Worm (Caenorhabditis elegans) whole organism, L1 larva: ENCODE results near the gene twk-9.

ENCODE experiments used
- C16A3.4 ChIP-seq: fragments of 150-350 bp; optimal IDR thresholded peaks from 2 replicates; lab custom pipeline; 2014; ENCODE audit warnings: missing biosample characterization, missing genetic modification characterization
- C34B4.2 ChIP-seq: sonication (generic microtip); optimal IDR thresholded peaks from 2 replicates; lab custom pipeline; 2017; ENCODE audit warnings: mild to moderate bottlenecking, missing genetic modification characterization, missing compliant biosample characterization
- F16B12.6 ChIP-seq: fragments of 150-350 bp; optimal IDR thresholded peaks from 2 replicates; lab custom pipeline; 2014; ENCODE audit warnings: missing biosample characterization, missing genetic modification characterization
- aha-1 ChIP-seq: fragments of 150-350 bp; optimal IDR thresholded peaks from 2 replicates; lab custom pipeline; 2014; ENCODE audit warnings: missing biosample characterization, missing genetic modification characterization
- ceh-63 ChIP-seq: fragments of 200-800 bp; sonication (Bioruptor generic); optimal IDR thresholded peaks from 2 replicates; lab custom pipeline; 2018; ENCODE audit warnings: mild to moderate bottlenecking, missing genetic modification characterization, missing compliant biosample characterization
- ceh-90 ChIP-seq: sonication (generic microtip); optimal IDR thresholded peaks from 2 replicates; lab custom pipeline; 2016; ENCODE audit warnings: missing genetic modification characterization, missing compliant biosample characterization
- ces-1 ChIP-seq: fragments of 150-350 bp; optimal IDR thresholded peaks from 2 replicates; lab custom pipeline; 2014; ENCODE audit warnings: missing biosample characterization, missing genetic modification reagents, missing genetic modification characterization
- dsc-1 ChIP-seq: sonication (generic microtip); optimal IDR thresholded peaks from 2 replicates; lab custom pipeline; 2016; ENCODE audit warnings: mild to moderate bottlenecking, missing genetic modification characterization, missing compliant biosample characterization
- efl-1 ChIP-seq, 4 experiments: fragments of 150-350 bp; optimal IDR thresholded peaks in 3 of 4; peaks in 1 of 4; 1 replicate in 1 of 4; 2 replicates in 3 of 4; lab custom pipeline; 2014; ENCODE audit warnings: missing biosample characterization in 2 of 4, missing genetic modification characterization in 2 of 4, missing genetic modification reagents in 2 of 4
- egl-27 ChIP-seq, 2 experiments: fragments of 150-350 bp in 1 of 2; sonication (generic microtip); optimal IDR thresholded peaks; 3 replicates each; lab custom pipeline; 2017 to 2018; ENCODE audit warnings: missing biosample characterization in 2 of 2, missing genetic modification characterization in 2 of 2, missing genetic modification reagents in 2 of 2
- elt-2 ChIP-seq: sonication (generic microtip); optimal IDR thresholded peaks from 2 replicates; lab custom pipeline; 2016; ENCODE audit warnings: missing genetic modification characterization, mild to moderate bottlenecking, inconsistent platforms, missing compliant biosample characterization, missing genetic modification reagents
- elt-3 ChIP-seq, 6 experiments: fragments of 150-350 bp in 1 of 6; sonication (generic microtip); optimal IDR thresholded peaks; 2 replicates each; lab custom pipeline; 2017 to 2018; ENCODE audit warnings: missing biosample characterization in 6 of 6, missing genetic modification characterization in 6 of 6, inconsistent platforms in 1 of 6
- fos-1 ChIP-seq: fragments of 150-350 bp; optimal IDR thresholded peaks from 2 replicates; lab custom pipeline; 2014; ENCODE audit warnings: missing biosample characterization, missing genetic modification characterization
- grh-1 ChIP-seq: fragments of 200-800 bp; sonication (Bioruptor generic); IDR thresholded peaks from 2 replicates; pipeline ENCODE4 v1.3.6; 2022; ENCODE audit warnings: missing genetic modification reagents, missing genetic modification characterization, missing compliant biosample characterization
- hlh-17 ChIP-seq: fragments of 200-800 bp; sonication (Bioruptor generic); optimal IDR thresholded peaks from 2 replicates; lab custom pipeline; 2018; ENCODE audit warnings: missing genetic modification characterization, mild to moderate bottlenecking, missing compliant biosample characterization, moderate library complexity, borderline replicate concordance
- hpl-2 ChIP-seq: fragments of 150-350 bp; optimal IDR thresholded peaks from 2 replicates; lab custom pipeline; 2014; ENCODE audit warnings: missing biosample characterization, missing genetic modification reagents, missing genetic modification characterization
- lin-13 ChIP-seq: fragments of 150-350 bp; optimal IDR thresholded peaks from 2 replicates; lab custom pipeline; 2014; ENCODE audit warnings: missing biosample characterization, missing genetic modification reagents, missing genetic modification characterization
- lin-14 ChIP-seq: fragments of 200-800 bp; sonication (Bioruptor generic); optimal IDR thresholded peaks from 2 replicates; lab custom pipeline; 2018; ENCODE audit warnings: mild to moderate bottlenecking, missing genetic modification characterization, moderate library complexity, missing compliant biosample characterization
- lin-15B ChIP-seq: fragments of 150-350 bp; sonication (generic microtip); optimal IDR thresholded peaks from 3 replicates; lab custom pipeline; 2014; ENCODE audit warnings: missing biosample characterization, missing genetic modification characterization
- lin-35 ChIP-seq, 2 experiments: fragments of 150-350 bp; optimal IDR thresholded peaks; 2 replicates each; lab custom pipeline; 2014; ENCODE audit warnings: missing biosample characterization in 2 of 2, missing genetic modification characterization in 2 of 2, missing genetic modification reagents in 2 of 2
- lsy-2 ChIP-seq, 2 experiments: fragments of 150-350 bp; optimal IDR thresholded peaks; 2 replicates each; lab custom pipeline; 2014; ENCODE audit warnings: missing biosample characterization in 2 of 2, missing genetic modification characterization in 2 of 2
- nhr-11 ChIP-seq: fragments of 150-350 bp; optimal IDR thresholded peaks from 2 replicates; lab custom pipeline; 2014; ENCODE audit warnings: missing biosample characterization, missing genetic modification characterization
- nhr-19 ChIP-seq: fragments of 200-800 bp; sonication (Bioruptor generic); conservative IDR thresholded peaks from 2 replicates; pipeline ENCODE4 v1.3.6; 2022; ENCODE audit warnings: missing genetic modification characterization, missing compliant biosample characterization
- nhr-20 ChIP-seq: sonication (generic microtip); optimal IDR thresholded peaks from 2 replicates; lab custom pipeline; 2016; ENCODE audit warnings: mild to moderate bottlenecking, missing genetic modification characterization, missing compliant biosample characterization
- nhr-28 ChIP-seq: fragments of 150-350 bp; optimal IDR thresholded peaks from 2 replicates; lab custom pipeline; 2014; ENCODE audit warnings: missing biosample characterization, missing genetic modification characterization
- nhr-47 ChIP-seq: sonication (generic microtip); optimal IDR thresholded peaks from 2 replicates; lab custom pipeline; 2016; ENCODE audit warnings: mild to moderate bottlenecking, missing genetic modification characterization, moderate library complexity, missing compliant biosample characterization
- nhr-71 ChIP-seq: sonication (generic microtip); optimal IDR thresholded peaks from 2 replicates; lab custom pipeline; 2016; ENCODE audit warnings: mild to moderate bottlenecking, missing genetic modification characterization, moderate library complexity, missing compliant biosample characterization
- nhr-77 ChIP-seq: fragments of 150-350 bp; optimal IDR thresholded peaks from 2 replicates; lab custom pipeline; 2014; ENCODE audit warnings: missing biosample characterization, missing genetic modification characterization
- nhr-84 ChIP-seq: sonication (generic microtip); optimal IDR thresholded peaks from 2 replicates; lab custom pipeline; 2017; ENCODE audit warnings: missing biosample characterization, missing genetic modification characterization
- nhr-85 ChIP-seq: sonication (generic microtip); peaks from one replicate; lab custom pipeline; 2016; ENCODE audit warnings: missing genetic modification characterization, inconsistent platforms, missing compliant biosample characterization
- pqm-1 ChIP-seq: sonication (generic microtip); optimal IDR thresholded peaks from 3 replicates; lab custom pipeline; 2017; ENCODE audit warnings: missing biosample characterization, missing genetic modification characterization
- rnt-1 ChIP-seq: sonication (generic microtip); optimal IDR thresholded peaks from 2 replicates; lab custom pipeline; 2016; ENCODE audit warnings: mild to moderate bottlenecking, missing genetic modification characterization, moderate library complexity, missing compliant biosample characterization
- skn-1 ChIP-seq: fragments of 150-350 bp; optimal IDR thresholded peaks from 2 replicates; lab custom pipeline; 2014; ENCODE audit warnings: missing biosample characterization, missing genetic modification characterization
- snpc-4 ChIP-seq: fragments of 150-350 bp; optimal IDR thresholded peaks from 2 replicates; lab custom pipeline; 2014; ENCODE audit warnings: missing biosample characterization, missing genetic modification characterization
- snu-23 ChIP-seq: sonication (generic microtip); optimal IDR thresholded peaks from 2 replicates; lab custom pipeline; 2016; ENCODE audit warnings: missing genetic modification characterization, missing compliant biosample characterization
- sox-4 ChIP-seq: sonication (generic microtip); optimal IDR thresholded peaks from 2 replicates; lab custom pipeline; 2016; ENCODE audit warnings: missing genetic modification characterization, missing compliant biosample characterization
- swsn-7 ChIP-seq: sonication (generic microtip); optimal IDR thresholded peaks from 2 replicates; lab custom pipeline; 2016; ENCODE audit warnings: missing genetic modification characterization, missing compliant biosample characterization
- tlp-1 ChIP-seq: fragments of 150-350 bp; optimal IDR thresholded peaks from 2 replicates; lab custom pipeline; 2014; ENCODE audit warnings: missing biosample characterization, missing genetic modification characterization
- unc-130 ChIP-seq: fragments of 150-350 bp; optimal IDR thresholded peaks from 2 replicates; lab custom pipeline; 2017; ENCODE audit warnings: missing biosample characterization, missing genetic modification characterization, inconsistent platforms
- vab-15 ChIP-seq: sonication (generic microtip); optimal IDR thresholded peaks from 2 replicates; lab custom pipeline; 2017; ENCODE audit warnings: missing genotype, mild to moderate bottlenecking, missing genetic modification characterization, missing compliant biosample characterization
- zag-1 ChIP-seq: fragments of 150-350 bp; optimal IDR thresholded peaks from 2 replicates; lab custom pipeline; 2014; ENCODE audit warnings: missing biosample characterization, missing genetic modification characterization
- ztf-11 ChIP-seq, 2 experiments: sonication (generic microtip); optimal IDR thresholded peaks; 2 replicates each; lab custom pipeline; 2016 to 2017; ENCODE audit warnings: missing genetic modification characterization in 2 of 2, missing biosample characterization in 1 of 2, missing compliant biosample characterization in 1 of 2
- ztf-4 ChIP-seq: fragments of 150-350 bp; optimal IDR thresholded peaks from 2 replicates; lab custom pipeline; 2014; ENCODE audit warnings: missing biosample characterization, missing genetic modification characterization

twk-9 gene

ce11 chrIV:9709205-9709604, 16.2 kb downstream of the twk-9 start, which contains the start of gene ant-1.3:
Gene ant-1.3 (minus strand): TSS chrIV:9709305.
- no peak for TF ChIP-seq lin-14
- TF ChIP-seq pqm-1 (tag; lab: Kevin White, UChicago), result no peak
- no peak for TF ChIP-seq ces-1 (GFP tag; lab: Kevin White, UChicago)
- TF ChIP-seq ceh-63 (GFP tag; lab: Kevin White, UChicago), result no peak
- no peak for TF ChIP-seq C16A3.4 (tag; lab: Kevin White, UChicago)
- no peak for TF ChIP-seq swsn-7 (tag; lab: Kevin White, UChicago)
- TF ChIP-seq tlp-1 (tag; lab: Kevin White, UChicago), result no peak
- TF ChIP-seq lsy-2 (tag; optimal IDR thresholded peaks at IDR 0.05; lab: Kevin White, UChicago), result no peak
- no peak for TF ChIP-seq grh-1 (GFP tag; lab: Robert Waterston, UW)
- TF ChIP-seq C34B4.2 (tag; lab: Kevin White, UChicago), result no peak
- TF ChIP-seq hpl-2, result no peak
- no peak for TF ChIP-seq lin-35 (GFP tag; optimal IDR thresholded peaks at IDR 0.05; lab: Kevin White, UChicago)
- TF ChIP-seq aha-1 (tag; lab: Kevin White, UChicago), result no peak
- no peak for TF ChIP-seq lin-13 (GFP tag; lab: Kevin White, UChicago)
- TF ChIP-seq zag-1 (tag; lab: Kevin White, UChicago), result no peak
- no peak for TF ChIP-seq unc-130
- TF ChIP-seq nhr-28 (tag; lab: Kevin White, UChicago), result no peak
- no peak for TF ChIP-seq F16B12.6
- no peak for TF ChIP-seq vab-15 (tag; lab: Kevin White, UChicago)
- TF ChIP-seq fos-1 (tag; lab: Kevin White, UChicago), result no peak

ce11 chrIV:9709887-9710286, 16.9 kb downstream of the twk-9 start, which contains the start of gene nhr-38:
Gene nhr-38 (plus strand): TSS chrIV:9710187.
- TF ChIP-seq dsc-1, result peak; percentile 0
- TF ChIP-seq hlh-17 (GFP tag; lab: Kevin White, UChicago), result no peak
- TF ChIP-seq grh-1 (GFP tag; lab: Robert Waterston, UW), result no peak
- TF ChIP-seq lin-15B (tag; lab: Kevin White, UChicago), result no peak
- TF ChIP-seq egl-27 (tag; optimal IDR thresholded peaks at IDR 0.05; lab: Kevin White, UChicago), result no peak
- no peak for TF ChIP-seq nhr-71 (tag; lab: Kevin White, UChicago)
- TF ChIP-seq nhr-19, result no peak

- TF ChIP-seq ztf-11 (tag; optimal IDR thresholded peaks at IDR 0.05; lab: Kevin White, UChicago), result no peak
- TF ChIP-seq nhr-11 (tag; lab: Kevin White, UChicago), result no peak
- TF ChIP-seq ztf-4 (tag; lab: Kevin White, UChicago), result no peak
These were observed 19.8 kb downstream of the twk-9 start, which contains the start of gene K01H12.4 for ce11 chrIV:9712782-9713181. Gene K01H12.4 (plus strand): TSS chrIV:9713082.

ce11 chrIV:9714264-9714663, 21.3 kb downstream of the twk-9 start:
- TF ChIP-seq nhr-47 (tag; lab: Kevin White, UChicago), result no peak
- no peak for TF ChIP-seq lin-35 (GFP tag; optimal IDR thresholded peaks at IDR 0.05; lab: Kevin White, UChicago)
- no peak for TF ChIP-seq C34B4.2 (tag; lab: Kevin White, UChicago)
- no peak for TF ChIP-seq nhr-77 (tag; lab: Kevin White, UChicago)
- TF ChIP-seq efl-1 (optimal IDR thresholded peaks at IDR 0.05; lab: Kevin White, UChicago), result no peak
- TF ChIP-seq efl-1 (GFP tag; optimal IDR thresholded peaks at IDR 0.05 in 1 of 2; lab: Kevin White, UChicago), result peak in 1 of 2 experiments; percentile 48
- TF ChIP-seq fos-1 (tag; lab: Kevin White, UChicago), result no peak
- no peak for TF ChIP-seq nhr-20 (tag; lab: Kevin White, UChicago)

ce11 chrIV:9716490-9716889, 23.5 kb downstream of the twk-9 start:
- no peak for TF ChIP-seq ztf-11 (tag; optimal IDR thresholded peaks at IDR 0.05; lab: Kevin White, UChicago)
- TF ChIP-seq snu-23 (GFP tag; lab: Kevin White, UChicago), result peak; percentile 33
- peak; percentile 56 for TF ChIP-seq elt-2 (tag; lab: Kevin White, UChicago)
- TF ChIP-seq lin-13 (GFP tag; lab: Kevin White, UChicago), result no peak
- TF ChIP-seq nhr-71 (tag; lab: Kevin White, UChicago), result peak; percentile 36
- TF ChIP-seq sox-4 (tag; lab: Kevin White, UChicago), result no peak
- no peak for TF ChIP-seq snpc-4 (tag; lab: Kevin White, UChicago)
- TF ChIP-seq efl-1 (optimal IDR thresholded peaks at IDR 0.05; lab: Kevin White, UChicago), result no peak
- TF ChIP-seq efl-1 (GFP tag; optimal IDR thresholded peaks at IDR 0.05 in 1 of 2; lab: Kevin White, UChicago), result peak in 1 of 2 experiments; percentile 6
- TF ChIP-seq unc-130, result no peak
- no peak for TF ChIP-seq ceh-90 (tag; lab: Kevin White, UChicago)
- TF ChIP-seq lin-14, result peak; percentile 64
- peak in 5 of 6 experiments; percentile 49 to 81 (median 66) for TF ChIP-seq elt-3 (tag; optimal IDR thresholded peaks at IDR 0.05; lab: Kevin White, UChicago)
- peak; percentile 5 for TF ChIP-seq ztf-4 (tag; lab: Kevin White, UChicago)
- TF ChIP-seq rnt-1 (tag; lab: Kevin White, UChicago), result no peak
- peak; percentile 59 for TF ChIP-seq nhr-85 (tag; lab: Kevin White, UChicago)
- TF ChIP-seq lsy-2 (tag; optimal IDR thresholded peaks at IDR 0.05; lab: Kevin White, UChicago), result peak in 1 of 2 experiments; percentile 40
- peak in 1 of 2 experiments; percentile 50 for TF ChIP-seq lin-35 (GFP tag; optimal IDR thresholded peaks at IDR 0.05; lab: Kevin White, UChicago)
- TF ChIP-seq skn-1 (tag; lab: Kevin White, UChicago), result no peak
- no peak for TF ChIP-seq nhr-84 (tag; lab: Kevin White, UChicago)
